Fruit fly (Drosophila melanogaster): ENCODE results near the gene CG31697.

CG31697 gene

dm6 chr2L:19572496-19573317 is 37.5 kb downstream of the CG31697 start:
- TF ChIP-seq noc (tag; optimal IDR thresholded peaks at IDR 0.05) = peak; percentile 85

dm6 chr2L:19574364-19574763 is 39.1 kb downstream of the CG31697 start:
- TF ChIP-seq noc (tag; optimal IDR thresholded peaks at IDR 0.05) = no peak

dm6 chr2L:19574959-19575625 is 39.8 kb downstream of the CG31697 start:
- TF ChIP-seq noc (tag; optimal IDR thresholded peaks at IDR 0.05) = no peak

- peak; percentile 88 for TF ChIP-seq noc (tag; optimal IDR thresholded peaks at IDR 0.05)
Observed at dm6 chr2L:19575626-19576298, 40.5 kb downstream of the CG31697 start.

- TF ChIP-seq noc (tag; optimal IDR thresholded peaks at IDR 0.05) = no peak
Observed at dm6 chr2L:19576299-19576971, 41.2 kb downstream of the CG31697 start.

dm6 chr2L:19577187-19577765 is 42.0 kb downstream of the CG31697 start, which contains the start of the genes spi and msb1l:
Gene spi, minus strand, starts transcription at chr2L:19577315.
Gene msb1l, plus strand, starts transcription at chr2L:19577701.
- peak; percentile 42 for TF ChIP-seq noc (tag; optimal IDR thresholded peaks at IDR 0.05)

- no peak for TF ChIP-seq noc (tag; optimal IDR thresholded peaks at IDR 0.05)
Observed at dm6 chr2L:19579995-19580578, 44.8 kb downstream of the CG31697 start, which contains the start of gene Pmvk. Gene Pmvk, minus strand, starts transcription at chr2L:19580351.

dm6 chr2L:19582185-19582584 is 46.9 kb downstream of the CG31697 start, which contains the start of gene Hakai:
Gene Hakai, minus strand, starts transcription at chr2L:19582474.
- TF ChIP-seq noc (tag; optimal IDR thresholded peaks at IDR 0.05) = peak; percentile 23

- peak; percentile 76 for TF ChIP-seq noc (tag; optimal IDR thresholded peaks at IDR 0.05)
Observed at dm6 chr2L:19583926-19584392, 48.7 kb downstream of the CG31697 start, which contains the start of the genes PCNA2 and CG10366. Gene PCNA2, minus strand, starts transcription at chr2L:19583990. Gene CG10366, plus strand, starts transcription at chr2L:19584235.

Data from whole organism, larva.